Worm (Caenorhabditis elegans): ENCODE measurements around the gene C44B12.6.

The C44B12.6 gene

ce11 chrIV:1118566-1118965, 18.0 kb downstream of the C44B12.6 start, which contains the start of gene srx-13:
Gene srx-13 (minus strand): TSS chrIV:1118666.
- no peak for TF ChIP-seq klf-2 (GFP tag; conservative IDR thresholded peaks at IDR 0.05)

ce11 chrIV:1113638-1114037, 22.9 kb downstream of the C44B12.6 start, which contains the start of gene srx-14:
Gene srx-14 (minus strand): TSS chrIV:1113738.
- no peak for TF ChIP-seq ztf-29 (GFP tag; IDR thresholded peaks at IDR 0.05)
- TF ChIP-seq flt-1 (GFP tag; IDR thresholded peaks at IDR 0.05) = no peak
- no peak for TF ChIP-seq klf-2 (GFP tag; conservative IDR thresholded peaks at IDR 0.05)
- TF ChIP-seq ref-1 (GFP tag; conservative IDR thresholded peaks at IDR 0.05) = no peak
- no peak for TF ChIP-seq med-1 (GFP tag; optimal IDR thresholded peaks at IDR 0.05; ENCODE audit: insufficient read depth)
- TF ChIP-seq tab-1 (GFP tag; IDR thresholded peaks at IDR 0.05) = no peak
- TF ChIP-seq ztf-23 (GFP tag; IDR thresholded peaks at IDR 0.05) = no peak
- TF ChIP-seq cog-1 (tag; optimal IDR thresholded peaks at IDR 0.05) = no peak
- TF ChIP-seq T22C8.4 (GFP tag; IDR thresholded peaks at IDR 0.05) = no peak

ce11 chrIV:1110999-1111398, 25.6 kb downstream of the C44B12.6 start:
- TF ChIP-seq T22C8.4 (GFP tag; IDR thresholded peaks at IDR 0.05) = no peak
- no peak for TF ChIP-seq ztf-23 (GFP tag; IDR thresholded peaks at IDR 0.05)
- no peak for TF ChIP-seq med-1 (GFP tag; optimal IDR thresholded peaks at IDR 0.05; ENCODE audit: insufficient read depth)
- TF ChIP-seq ztf-29 (GFP tag; IDR thresholded peaks at IDR 0.05) = no peak
- no peak for TF ChIP-seq flt-1 (GFP tag; IDR thresholded peaks at IDR 0.05)
- TF ChIP-seq klf-2 (GFP tag; conservative IDR thresholded peaks at IDR 0.05) = no peak
- TF ChIP-seq tab-1 (GFP tag; IDR thresholded peaks at IDR 0.05) = no peak
- no peak for TF ChIP-seq ref-1 (GFP tag; conservative IDR thresholded peaks at IDR 0.05)
- no peak for TF ChIP-seq cog-1 (tag; optimal IDR thresholded peaks at IDR 0.05)

- TF ChIP-seq T22C8.4 (GFP tag; IDR thresholded peaks at IDR 0.05) (no peak), flt-1 (GFP tag; IDR thresholded peaks at IDR 0.05) (no peak), ref-1 (GFP tag; conservative IDR thresholded peaks at IDR 0.05) (no peak), cog-1 (tag; optimal IDR thresholded peaks at IDR 0.05) (peak; percentile 35), ztf-23 (GFP tag; IDR thresholded peaks at IDR 0.05) (no peak), ztf-29 (GFP tag; IDR thresholded peaks at IDR 0.05) (no peak)
Observed at ce11 chrIV:1108030-1108429, 28.5 kb downstream of the C44B12.6 start.

ce11 chrIV:1107190-1107589, 29.4 kb downstream of the C44B12.6 start, which contains the start of gene ost-1:
Gene ost-1 (plus strand): TSS chrIV:1107396.
- no peak for TF ChIP-seq ztf-23 (GFP tag; IDR thresholded peaks at IDR 0.05)
- no peak for TF ChIP-seq flt-1 (GFP tag; IDR thresholded peaks at IDR 0.05)
- no peak for TF ChIP-seq med-1 (GFP tag; optimal IDR thresholded peaks at IDR 0.05; ENCODE audit: insufficient read depth)
- no peak for TF ChIP-seq ztf-29 (GFP tag; IDR thresholded peaks at IDR 0.05)
- TF ChIP-seq cog-1 (tag; optimal IDR thresholded peaks at IDR 0.05) = no peak
- TF ChIP-seq tab-1 (GFP tag; IDR thresholded peaks at IDR 0.05) = no peak
- TF ChIP-seq klf-2 (GFP tag; conservative IDR thresholded peaks at IDR 0.05) = no peak
- TF ChIP-seq T22C8.4 (GFP tag; IDR thresholded peaks at IDR 0.05) = no peak
- TF ChIP-seq ref-1 (GFP tag; conservative IDR thresholded peaks at IDR 0.05) = no peak

- TF ChIP-seq tab-1 (GFP tag; IDR thresholded peaks at IDR 0.05) (no peak), ztf-23 (GFP tag; IDR thresholded peaks at IDR 0.05) (no peak), med-1 (GFP tag; optimal IDR thresholded peaks at IDR 0.05; ENCODE audit: insufficient read depth) (no peak), ref-1 (GFP tag; conservative IDR thresholded peaks at IDR 0.05) (no peak), ztf-29 (GFP tag; IDR thresholded peaks at IDR 0.05) (no peak), klf-2 (GFP tag; conservative IDR thresholded peaks at IDR 0.05) (no peak), cog-1 (tag; optimal IDR thresholded peaks at IDR 0.05) (no peak), flt-1 (GFP tag; IDR thresholded peaks at IDR 0.05) (no peak), T22C8.4 (GFP tag; IDR thresholded peaks at IDR 0.05) (no peak)
Observed at ce11 chrIV:1105999-1106398, 30.6 kb downstream of the C44B12.6 start.

- TF ChIP-seq med-1 (GFP tag; optimal IDR thresholded peaks at IDR 0.05; ENCODE audit: insufficient read depth) (no peak), flt-1 (GFP tag; IDR thresholded peaks at IDR 0.05) (no peak), cog-1 (tag; optimal IDR thresholded peaks at IDR 0.05) (no peak), tab-1 (GFP tag; IDR thresholded peaks at IDR 0.05) (no peak)
Observed at ce11 chrIV:1105104-1105503, 31.5 kb downstream of the C44B12.6 start.

- no peak for TF ChIP-seq flt-1 (GFP tag; IDR thresholded peaks at IDR 0.05)
- TF ChIP-seq klf-2 (GFP tag; conservative IDR thresholded peaks at IDR 0.05) = no peak
- TF ChIP-seq tab-1 (GFP tag; IDR thresholded peaks at IDR 0.05) = no peak
- no peak for TF ChIP-seq T22C8.4 (GFP tag; IDR thresholded peaks at IDR 0.05)
- no peak for TF ChIP-seq ztf-29 (GFP tag; IDR thresholded peaks at IDR 0.05)
- TF ChIP-seq cog-1 (tag; optimal IDR thresholded peaks at IDR 0.05) = no peak
- TF ChIP-seq med-1 (GFP tag; optimal IDR thresholded peaks at IDR 0.05; ENCODE audit: insufficient read depth) = no peak
- TF ChIP-seq ref-1 (GFP tag; conservative IDR thresholded peaks at IDR 0.05) = no peak
- TF ChIP-seq ztf-23 (GFP tag; IDR thresholded peaks at IDR 0.05) = no peak
Observed at ce11 chrIV:1104518-1104917, 32.0 kb downstream of the C44B12.6 start, which contains the start of the genes C44B12.9 and C44B12.3. Gene C44B12.9 (minus strand): TSS chrIV:1104618. Gene C44B12.3 (plus strand): TSS chrIV:1104766.

- TF ChIP-seq T22C8.4 (GFP tag; IDR thresholded peaks at IDR 0.05) = no peak
- no peak for TF ChIP-seq ref-1 (GFP tag; conservative IDR thresholded peaks at IDR 0.05)
- no peak for TF ChIP-seq tab-1 (GFP tag; IDR thresholded peaks at IDR 0.05)
- TF ChIP-seq flt-1 (GFP tag; IDR thresholded peaks at IDR 0.05) = no peak
- TF ChIP-seq med-1 (GFP tag; optimal IDR thresholded peaks at IDR 0.05; ENCODE audit: insufficient read depth) = no peak
- no peak for TF ChIP-seq klf-2 (GFP tag; conservative IDR thresholded peaks at IDR 0.05)
- no peak for TF ChIP-seq ztf-23 (GFP tag; IDR thresholded peaks at IDR 0.05)
- no peak for TF ChIP-seq ztf-29 (GFP tag; IDR thresholded peaks at IDR 0.05)
- TF ChIP-seq cog-1 (tag; optimal IDR thresholded peaks at IDR 0.05) = no peak
Observed at ce11 chrIV:1097153-1097552, 39.4 kb downstream of the C44B12.6 start, which contains the start of gene cox-18. Gene cox-18 (plus strand): TSS chrIV:1097453.

ce11 chrIV:1096154-1096553, 40.4 kb downstream of the C44B12.6 start:
- TF ChIP-seq cog-1 (tag; optimal IDR thresholded peaks at IDR 0.05) = no peak
- TF ChIP-seq T22C8.4 (GFP tag; IDR thresholded peaks at IDR 0.05) = no peak
- TF ChIP-seq klf-2 (GFP tag; conservative IDR thresholded peaks at IDR 0.05) = no peak
- TF ChIP-seq med-1 (GFP tag; optimal IDR thresholded peaks at IDR 0.05; ENCODE audit: insufficient read depth) = no peak
- TF ChIP-seq ref-1 (GFP tag; conservative IDR thresholded peaks at IDR 0.05) = no peak
- TF ChIP-seq ztf-29 (GFP tag; IDR thresholded peaks at IDR 0.05) = no peak
- no peak for TF ChIP-seq flt-1 (GFP tag; IDR thresholded peaks at IDR 0.05)
- no peak for TF ChIP-seq ztf-23 (GFP tag; IDR thresholded peaks at IDR 0.05)
- TF ChIP-seq tab-1 (GFP tag; IDR thresholded peaks at IDR 0.05) = no peak

All from whole organism, midembryonic.